Fruit fly (Drosophila melanogaster) whole organism, adult: ENCODE measurements around the gene CG32087.

Experiments used
- CG11617 ChIP-seq: fragments of 200-800 bp; sonication (Bioruptor generic); optimal IDR thresholded peaks from 2 replicates; lab custom pipeline; 2017; ENCODE audit warnings: mild to moderate bottlenecking, missing biosample characterization, missing genetic modification reagents, missing genetic modification characterization
- CG12768 ChIP-seq: fragments of 200-800 bp; sonication (Bioruptor generic); optimal IDR thresholded peaks from 2 replicates; lab custom pipeline; 2017; ENCODE audit warnings: missing biosample characterization, missing genetic modification characterization, mild to moderate bottlenecking, moderate library complexity, missing genetic modification reagents
- CG14711 ChIP-seq: fragments of 200-800 bp; sonication (Bioruptor generic); optimal IDR thresholded peaks from 2 replicates; lab custom pipeline; 2018; ENCODE audit warnings: missing biosample characterization, mild to moderate bottlenecking, missing genetic modification characterization, moderate library complexity
- CG1620 ChIP-seq: fragments of 200-800 bp; sonication (Bioruptor generic); optimal IDR thresholded peaks from 2 replicates; lab custom pipeline; 2016; ENCODE audit warnings: missing biosample characterization, missing genetic modification characterization
- CG33017 ChIP-seq: fragments of 200-800 bp; sonication (Bioruptor generic); optimal IDR thresholded peaks from 2 replicates; lab custom pipeline; 2018; ENCODE audit warnings: missing biosample characterization, mild to moderate bottlenecking, missing genetic modification characterization, moderate library complexity
- CG5204 ChIP-seq: fragments of 200-800 bp; sonication (Bioruptor generic); optimal IDR thresholded peaks from 2 replicates; lab custom pipeline; 2016; ENCODE audit warnings: missing biosample characterization, missing genetic modification characterization
- CG7045 ChIP-seq: fragments of 200-800 bp; sonication (Bioruptor generic); optimal IDR thresholded peaks from 2 replicates; lab custom pipeline; 2017; ENCODE audit warnings: missing biosample characterization, mild to moderate bottlenecking, missing genetic modification characterization
- CG7101 ChIP-seq: fragments of 200-800 bp; sonication (Bioruptor generic); optimal IDR thresholded peaks from 2 replicates; lab custom pipeline; 2018; ENCODE audit warnings: missing biosample characterization, mild to moderate bottlenecking, missing genetic modification characterization, moderate library complexity
- Clk ChIP-seq: fragments of 200-800 bp; sonication (Bioruptor generic); optimal IDR thresholded peaks from 2 replicates; lab custom pipeline; 2017; ENCODE audit warnings: missing biosample characterization, missing genetic modification characterization
- Crg-1 ChIP-seq: fragments of 200-800 bp; sonication (Bioruptor generic); optimal IDR thresholded peaks from 2 replicates; lab custom pipeline; 2016; ENCODE audit warnings: missing biosample characterization, missing genetic modification characterization
- Hr96 ChIP-seq: fragments of 200-800 bp; sonication (Bioruptor generic); optimal IDR thresholded peaks from 2 replicates; lab custom pipeline; 2016; ENCODE audit warnings: missing biosample characterization, missing genetic modification characterization
- Mnt ChIP-seq: fragments of 200-800 bp; sonication (Bioruptor generic); optimal IDR thresholded peaks from 2 replicates; lab custom pipeline; 2016; ENCODE audit warnings: missing biosample characterization, mild to moderate bottlenecking, missing genetic modification characterization
- bab1 ChIP-seq: fragments of 200-800 bp; sonication (Bioruptor generic); optimal IDR thresholded peaks from 3 replicates; lab custom pipeline; 2019; ENCODE audit warnings: missing biosample characterization, mild to moderate bottlenecking, missing genetic modification characterization, moderate library complexity
- cic ChIP-seq: fragments of 200-800 bp; sonication (Bioruptor generic); optimal IDR thresholded peaks from 2 replicates; lab custom pipeline; 2017; ENCODE audit warnings: missing biosample characterization, mild to moderate bottlenecking, missing genetic modification characterization, moderate library complexity
- cnc ChIP-seq, 2 experiments: fragments of >200 bp; optimal IDR thresholded peaks; 2 replicates each; lab custom pipeline; 2017
- kay ChIP-seq: fragments of 200-800 bp; sonication (Bioruptor generic); peaks from one replicate; lab custom pipeline; 2016; ENCODE audit warnings: missing biosample characterization, missing genetic modification characterization, borderline replicate concordance
- ovo ChIP-seq: fragments of 200-800 bp; sonication (Bioruptor generic); optimal IDR thresholded peaks from 2 replicates; lab custom pipeline; 2016; ENCODE audit warnings: missing biosample characterization, missing genetic modification characterization
- pad ChIP-seq: fragments of 200-800 bp; sonication (Bioruptor generic); optimal IDR thresholded peaks from 3 replicates; lab custom pipeline; 2017; ENCODE audit warnings: missing biosample characterization, missing genetic modification characterization, mild to moderate bottlenecking, moderate library complexity, missing genetic modification reagents
- tj ChIP-seq: fragments of 200-800 bp; sonication (Bioruptor generic); optimal IDR thresholded peaks from 3 replicates; lab custom pipeline; 2017; ENCODE audit warnings: missing biosample characterization, mild to moderate bottlenecking, missing genetic modification characterization, moderate library complexity
- toe ChIP-seq: fragments of 200-800 bp; sonication (Bioruptor generic); optimal IDR thresholded peaks from 2 replicates; lab custom pipeline; 2016; ENCODE audit warnings: missing biosample characterization, missing genetic modification characterization

The CG32087 gene

DNA sequence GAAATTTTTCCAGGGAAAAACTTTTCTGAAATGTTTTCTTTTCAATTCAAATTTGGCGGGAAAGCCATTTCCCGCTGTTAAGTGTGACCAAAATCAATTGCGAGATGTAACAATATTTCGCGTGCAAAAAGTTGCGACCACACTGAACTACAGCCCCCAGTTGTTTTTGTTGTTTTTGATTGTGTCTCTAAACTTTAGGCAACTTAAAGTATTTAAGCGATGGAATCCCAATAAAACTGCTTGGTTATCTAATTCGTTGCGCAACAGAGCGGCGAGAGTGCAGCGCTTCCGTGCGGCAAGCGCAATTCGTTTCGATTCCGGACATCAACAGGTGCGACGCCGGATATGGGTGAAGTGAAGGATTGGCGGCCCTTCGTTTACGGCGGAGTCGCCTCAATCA is 11.2 kb upstream of the CG32087 start, which contains the start of gene Bmcp:
Gene Bmcp, plus strand, starts transcription at position 155 of the 400 bp plus-strand sequence.
- TF ChIP-seq Mnt (no peak), bab1 (GFP tag; lab: Kevin White, UChicago) (peak; percentile 42)

DNA sequence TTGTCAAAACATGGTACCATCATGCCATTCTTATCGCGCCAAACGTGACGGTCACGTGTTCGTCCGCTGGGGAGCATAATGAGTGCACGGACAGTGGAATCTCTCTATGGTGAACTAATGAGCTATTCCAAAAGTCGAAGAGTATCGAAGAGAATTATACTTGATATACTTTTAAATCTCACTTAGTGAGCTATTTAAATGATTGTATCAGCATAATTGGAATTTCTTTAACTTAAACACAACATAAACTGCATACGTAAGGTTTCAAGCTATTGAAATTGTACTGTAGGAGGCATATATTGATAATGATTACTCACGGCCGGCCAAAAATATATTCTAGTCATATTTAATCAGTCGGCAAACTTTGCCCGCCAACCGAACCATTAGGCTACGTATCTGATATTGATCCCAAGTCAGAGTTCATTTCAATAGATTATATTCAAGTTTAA is 10.4 kb upstream of the CG32087 start:
- peak; percentile 4 for TF ChIP-seq CG5204
- peak; percentile 4 for TF ChIP-seq Hr96 (GFP tag; lab: Kevin White, UChicago)
- TF ChIP-seq pad (GFP tag; lab: Kevin White, UChicago) = no peak
- peak; percentile 43 for TF ChIP-seq CG33017 (tag; lab: Kevin White, UChicago)
- peak; percentile 54 for TF ChIP-seq CG7101
- peak; percentile 77 for TF ChIP-seq tj
- no peak for TF ChIP-seq bab1 (GFP tag; lab: Kevin White, UChicago)
- peak; percentile 48 for TF ChIP-seq CG14711

DNA sequence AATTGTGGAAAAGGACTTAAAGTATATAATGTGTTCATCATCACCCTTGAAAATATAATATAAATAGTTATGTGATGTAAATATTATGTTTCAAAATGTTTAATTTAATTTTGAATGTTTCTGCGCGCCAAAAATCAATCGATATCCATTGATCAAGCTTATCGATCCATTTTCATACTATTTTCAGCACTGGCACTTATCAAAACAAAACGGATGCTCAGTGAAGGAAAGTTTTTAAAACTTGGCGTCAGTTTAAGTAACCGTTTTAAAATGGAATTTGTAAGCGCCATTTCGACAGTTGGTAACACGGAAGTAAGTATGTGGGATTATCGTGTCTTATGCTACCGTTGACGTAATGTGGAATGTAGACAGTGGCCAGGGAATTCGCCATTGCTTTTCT is 3.8 kb upstream of the CG32087 start, which contains the start of gene sunn:
Gene sunn, plus strand, starts transcription at position 202 of the 400 bp plus-strand sequence.
- peak; percentile 86 for TF ChIP-seq kay (GFP tag; lab: Kevin White, UChicago)
- no peak for TF ChIP-seq CG11617

dm6 chr3L:11751005-11751404 is 19.1 kb downstream of the CG32087 start, which contains the start of gene Gr68a:
TSS of gene Gr68a (plus strand) at chr3L:11751305.
- TF ChIP-seq CG33017 (tag; lab: Kevin White, UChicago) (no peak), cnc (optimal IDR thresholded peaks at IDR 0.05; lab: Kevin White, UChicago) (no peak), toe (GFP tag; lab: Kevin White, UChicago) (no peak), CG12768 (GFP tag; lab: Kevin White, UChicago) (no peak), cic (GFP tag; lab: Kevin White, UChicago) (no peak), CG11617 (no peak), CG7045 (GFP tag; lab: Kevin White, UChicago) (no peak), pad (GFP tag; lab: Kevin White, UChicago) (no peak), Clk (GFP tag; lab: Kevin White, UChicago) (no peak), ovo (no peak), bab1 (GFP tag; lab: Kevin White, UChicago) (no peak), Mnt (no peak), Hr96 (GFP tag; lab: Kevin White, UChicago) (no peak), CG1620 (GFP tag; lab: Kevin White, UChicago) (no peak), kay (GFP tag; lab: Kevin White, UChicago) (no peak)

dm6 chr3L:11764930-11765329 is 33.0 kb downstream of the CG32087 start:
- TF ChIP-seq CG14711 (no peak), CG12768 (GFP tag; lab: Kevin White, UChicago) (no peak), kay (GFP tag; lab: Kevin White, UChicago) (no peak), Crg-1 (GFP tag; lab: Kevin White, UChicago) (no peak), CG11617 (no peak), bab1 (GFP tag; lab: Kevin White, UChicago) (no peak), Hr96 (GFP tag; lab: Kevin White, UChicago) (no peak), toe (GFP tag; lab: Kevin White, UChicago) (no peak), Clk (GFP tag; lab: Kevin White, UChicago) (no peak), tj (no peak), Mnt (no peak), cnc (optimal IDR thresholded peaks at IDR 0.05; lab: Kevin White, UChicago) (no peak), CG1620 (GFP tag; lab: Kevin White, UChicago) (no peak), CG5204 (no peak), CG33017 (tag; lab: Kevin White, UChicago) (no peak), CG7045 (GFP tag; lab: Kevin White, UChicago) (no peak), CG7101 (no peak)

DNA sequence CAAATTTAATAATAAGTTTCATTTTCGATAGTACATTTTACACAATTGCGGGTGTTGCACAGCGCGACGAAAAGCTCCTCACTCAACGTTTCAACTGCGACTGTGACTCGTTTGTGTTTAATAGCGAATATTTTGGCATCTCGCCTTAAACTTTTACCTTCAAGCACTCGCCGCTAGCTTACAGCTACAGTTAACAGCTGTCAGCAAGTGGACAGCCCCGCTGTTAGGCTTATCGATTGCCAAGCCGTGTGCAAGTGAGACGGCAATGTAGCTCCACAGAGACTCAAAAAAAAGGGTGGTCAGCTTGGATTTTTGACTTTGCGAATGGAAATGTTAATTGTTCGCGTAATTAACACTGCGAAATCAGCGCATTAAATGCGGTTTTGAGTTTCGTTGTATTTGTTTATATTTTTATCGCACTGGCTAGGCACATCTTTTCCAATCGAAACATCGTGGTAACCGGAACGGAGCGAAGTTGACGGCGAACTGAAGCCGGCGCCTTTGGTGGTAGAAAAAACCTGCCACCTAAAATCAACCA is 33.8 kb downstream of the CG32087 start, which contains the start of gene loaf:
Gene loaf, minus strand, starts transcription at position 488 of the 538 bp plus-strand sequence.
- TF ChIP-seq Crg-1 (GFP tag; lab: Kevin White, UChicago) = no peak
- no peak for TF ChIP-seq ovo
- TF ChIP-seq CG14711 = no peak
- no peak for TF ChIP-seq cnc (optimal IDR thresholded peaks at IDR 0.05; lab: Kevin White, UChicago)
- no peak for TF ChIP-seq Hr96 (GFP tag; lab: Kevin White, UChicago)
- no peak for TF ChIP-seq cic (GFP tag; lab: Kevin White, UChicago)
- no peak for TF ChIP-seq CG33017 (tag; lab: Kevin White, UChicago)
- no peak for TF ChIP-seq bab1 (GFP tag; lab: Kevin White, UChicago)
- no peak for TF ChIP-seq CG1620 (GFP tag; lab: Kevin White, UChicago)
- no peak for TF ChIP-seq Mnt
- no peak for TF ChIP-seq tj
- no peak for TF ChIP-seq CG12768 (GFP tag; lab: Kevin White, UChicago)
- no peak for TF ChIP-seq CG5204
- TF ChIP-seq CG7101 = no peak
- no peak for TF ChIP-seq CG7045 (GFP tag; lab: Kevin White, UChicago)
- TF ChIP-seq CG11617 = no peak

dm6 chr3L:11766563-11766962 is 34.6 kb downstream of the CG32087 start:
- TF ChIP-seq CG7101 (no peak), Mnt (no peak), toe (GFP tag; lab: Kevin White, UChicago) (no peak), bab1 (GFP tag; lab: Kevin White, UChicago) (no peak), pad (GFP tag; lab: Kevin White, UChicago) (no peak), tj (no peak), CG33017 (tag; lab: Kevin White, UChicago) (no peak), Hr96 (GFP tag; lab: Kevin White, UChicago) (no peak), cnc (optimal IDR thresholded peaks at IDR 0.05; lab: Kevin White, UChicago) (no peak), CG7045 (GFP tag; lab: Kevin White, UChicago) (no peak), CG5204 (no peak), Crg-1 (GFP tag; lab: Kevin White, UChicago) (no peak), kay (GFP tag; lab: Kevin White, UChicago) (no peak), CG12768 (GFP tag; lab: Kevin White, UChicago) (no peak), Clk (GFP tag; lab: Kevin White, UChicago) (no peak), CG1620 (GFP tag; lab: Kevin White, UChicago) (no peak), ovo (no peak)
